Fruit fly (Drosophila melanogaster): ENCODE measurements around the gene Ant2.

DNA sequence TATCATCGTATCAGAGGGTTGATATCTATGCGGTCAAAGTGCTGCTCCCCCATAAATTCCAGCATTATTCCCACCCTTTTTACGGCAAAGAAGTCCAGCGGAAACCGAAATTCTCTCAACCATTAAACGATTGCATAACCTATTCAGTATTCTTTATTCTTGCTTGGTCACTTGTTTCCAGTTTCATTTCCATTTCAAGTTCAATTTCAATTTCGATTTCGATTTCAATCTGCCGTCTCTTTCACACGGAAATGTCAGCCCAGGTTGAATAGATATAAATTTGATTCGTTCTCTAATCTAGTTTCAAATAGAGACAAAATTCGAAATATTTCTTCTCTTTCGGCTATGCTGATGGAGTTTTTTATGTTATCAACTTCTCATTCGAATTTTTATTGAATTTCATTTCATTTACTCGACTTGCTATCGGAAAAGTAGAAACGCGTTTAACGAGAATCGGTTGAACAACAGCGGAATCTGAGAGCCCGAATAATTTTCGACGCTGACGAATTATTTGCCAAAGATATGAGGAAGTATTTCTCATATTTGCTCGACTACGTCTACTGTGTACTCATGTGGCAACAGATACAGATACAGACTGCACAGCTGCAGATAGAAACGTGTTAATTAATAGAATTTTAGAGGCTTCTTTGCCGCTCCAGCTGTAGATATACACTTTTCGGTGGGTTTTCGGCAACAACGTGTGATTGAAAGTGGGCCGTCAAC, 53.8 kb downstream of the Ant2 start:
- TF ChIP-seq EcR (GFP tag; optimal IDR thresholded peaks at IDR 0.05) (no peak), CG32121 (GFP tag; IDR thresholded peaks at IDR 0.05) (no peak), CG15710 (tag; optimal IDR thresholded peaks at IDR 0.05) (no peak), Ets98B (GFP tag; IDR thresholded peaks at IDR 0.05) (no peak), gl (tag; optimal IDR thresholded peaks at IDR 0.05) (no peak), fd96Ca (GFP tag; IDR thresholded peaks at IDR 0.05) (no peak), Snoo (tag; optimal IDR thresholded peaks at IDR 0.05) (no peak)

Data from whole organism, pupa.